Worm (Caenorhabditis elegans): ENCODE data around the gene C32D5.7.

The C32D5.7 gene

DNA sequence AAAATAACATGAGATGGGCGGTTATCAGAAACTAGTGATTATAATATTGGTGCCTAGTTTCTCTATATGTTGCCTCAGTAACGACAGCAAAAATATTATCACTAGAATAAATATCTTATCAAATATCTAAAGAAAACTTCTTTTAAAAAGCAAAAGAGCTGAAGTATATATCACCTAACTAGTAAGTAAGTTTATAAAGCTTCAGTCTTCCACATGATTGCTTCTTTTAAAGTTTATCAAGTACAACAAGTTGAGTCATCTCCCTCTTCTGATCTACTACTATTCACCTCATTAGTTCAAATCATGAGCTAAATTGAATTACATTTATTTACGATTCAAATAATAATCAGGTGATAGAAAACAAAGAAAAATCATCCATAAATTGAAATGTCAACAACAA is 51.7 kb downstream of the C32D5.7 start:
- TF ChIP-seq aha-1 (tag) (peak; percentile 64), spr-3 (GFP tag; optimal IDR thresholded peaks at IDR 0.05) (no peak), T20F7.1 (GFP tag; optimal IDR thresholded peaks at IDR 0.05) (peak; percentile 32)

DNA sequence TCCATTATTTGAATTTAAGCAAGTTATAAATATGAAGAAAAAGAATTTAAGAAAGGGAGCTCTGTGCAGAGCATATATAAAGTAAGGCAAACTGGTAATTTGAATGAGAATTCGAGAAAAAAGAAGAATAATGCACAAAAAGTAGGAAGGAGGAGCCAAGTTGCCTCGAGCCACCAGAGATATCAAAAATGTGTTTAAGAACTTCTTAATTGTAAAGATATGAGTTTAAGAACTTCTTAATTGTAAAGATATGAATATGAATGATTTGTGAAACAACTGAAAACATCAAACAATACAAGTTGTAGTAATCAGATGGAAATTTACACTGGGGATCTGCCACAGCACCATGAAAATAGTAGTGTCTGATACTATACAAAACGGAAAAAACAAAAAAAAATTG is 53.0 kb downstream of the C32D5.7 start, which contains the start of gene F13H8.6:
TSS of gene F13H8.6 (minus strand) at position 101 of the 400 bp plus-strand sequence.
- TF ChIP-seq ceh-20 (GFP tag; IDR thresholded peaks at IDR 0.05) (no peak), nhr-25 (tag; optimal IDR thresholded peaks at IDR 0.05; ENCODE audit: borderline replicate concordance, insufficient read depth) (no peak), ceh-44 (GFP tag; IDR thresholded peaks at IDR 0.05) (no peak), unc-130 (GFP tag; optimal IDR thresholded peaks at IDR 0.05) (no peak), unc-62 (GFP tag; optimal IDR thresholded peaks at IDR 0.05 in 1 of 2) (peak in 1 of 2 experiments; percentile 69), unc-62 (tag; optimal IDR thresholded peaks at IDR 0.05) (no peak), lim-7 (GFP tag; IDR thresholded peaks at IDR 0.05) (no peak)
